Worm (Caenorhabditis elegans) whole organism, L4/young adult: ENCODE measurements around the gene fbxb-112.

Experiments
- W03F9.2 ChIP-seq: fragments of 150-350 bp; optimal IDR thresholded peaks from 2 replicates; lab custom pipeline; 2014; ENCODE audit warnings: missing biosample characterization, missing genetic modification characterization
- dao-5 ChIP-seq: sonication (generic microtip); optimal IDR thresholded peaks from 2 replicates; lab custom pipeline; 2016; ENCODE audit warnings: missing genotype, missing genetic modification characterization, moderate library complexity, missing compliant biosample characterization
- him-1 ChIP-seq: sonication (generic microtip); optimal IDR thresholded peaks from 2 replicates; lab custom pipeline; 2016; ENCODE audit warnings: missing genotype, missing genetic modification reagents, missing genetic modification characterization, missing compliant biosample characterization

DNA sequence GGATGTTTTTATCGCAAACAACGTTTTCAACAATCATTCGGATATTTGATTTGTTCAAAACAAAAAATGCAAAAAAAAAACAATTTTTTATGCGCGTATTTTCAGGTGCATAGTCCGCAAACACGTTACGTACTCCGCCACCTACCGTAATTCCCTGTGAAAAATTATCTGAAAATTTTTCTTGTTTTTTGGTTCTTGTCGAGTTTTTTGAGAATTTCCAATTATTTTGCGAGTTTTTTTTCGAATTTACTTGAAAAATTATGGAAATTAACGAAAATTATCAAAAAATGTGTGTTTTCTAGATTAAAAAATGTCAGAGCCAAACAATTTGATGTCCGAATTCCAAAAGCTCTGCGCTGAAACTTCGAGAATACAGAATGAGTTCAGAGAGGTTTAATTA lies 38.5 kb upstream of the fbxb-112 start, which contains the start of gene C16C8.12:
- TF ChIP-seq dao-5 (tag; lab: Kevin White, UChicago), result no peak
- no peak for TF ChIP-seq him-1 (tag; lab: Kevin White, UChicago)
- TF ChIP-seq W03F9.2 (tag; lab: Kevin White, UChicago), result no peak
